Fruit fly (Drosophila melanogaster) S2 (cell line): ENCODE measurements around the gene CG2157.

Source experiments
- CG8478 ChIP-seq: fragments of >200 bp; optimal IDR thresholded peaks from 2 replicates; lab custom pipeline; 2018
- CTCF ChIP-seq, 2 experiments: fragments of >200 bp; optimal IDR thresholded peaks; 2 replicates each; lab custom pipeline; 2018

DNA sequence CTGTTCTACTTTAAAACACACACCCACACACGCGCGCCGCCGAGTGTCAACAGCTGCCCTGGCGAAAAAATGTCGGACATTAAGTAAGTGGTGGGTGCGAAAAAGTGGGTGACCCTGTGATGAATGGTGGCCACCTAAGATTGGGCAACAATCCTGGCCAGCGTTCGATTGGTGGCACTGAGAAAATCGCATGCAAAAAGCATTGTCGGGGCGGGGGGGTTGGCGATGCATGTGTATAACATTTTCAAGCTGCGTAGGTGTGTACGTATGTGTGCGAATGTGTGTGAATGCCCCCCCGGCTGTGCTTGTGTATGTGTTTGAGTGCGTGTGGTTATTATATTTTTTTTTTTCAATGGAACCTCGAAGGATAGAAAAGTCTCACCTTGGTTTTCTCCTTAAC is 11.2 kb upstream of the CG2157 start:
- TF ChIP-seq CG8478 (lab: Kevin White, UChicago) (no peak), CTCF (optimal IDR thresholded peaks at IDR 0.05; lab: Kevin White, UChicago) (no peak)
